Worm (Caenorhabditis elegans) whole organism, midembryonic: ENCODE measurements around the gene ZK105.3.

Experiments used
- cog-1 ChIP-seq: sonication (generic microtip); optimal IDR thresholded peaks from 2 replicates; lab custom pipeline; 2016; ENCODE audit warnings: missing genetic modification characterization, missing compliant biosample characterization
- flt-1 ChIP-seq: fragments of 200-800 bp; sonication (Bioruptor generic); IDR thresholded peaks from 2 replicates; pipeline ENCODE4 v1.3.6; 2022; ENCODE audit warnings: missing genetic modification characterization, missing compliant biosample characterization
- ref-1 ChIP-seq: fragments of 200-800 bp; sonication (Bioruptor generic); conservative IDR thresholded peaks from 2 replicates; pipeline ENCODE4 v1.3.6; 2022; ENCODE audit warnings: missing genetic modification reagents, missing genetic modification characterization, missing compliant biosample characterization
- ztf-23 ChIP-seq: fragments of 200-800 bp; sonication (Bioruptor generic); IDR thresholded peaks from 2 replicates; pipeline ENCODE4 v1.3.6; 2022; ENCODE audit warnings: missing genetic modification reagents, missing genetic modification characterization, missing compliant biosample characterization
- ztf-29 ChIP-seq: fragments of 200-800 bp; sonication (Bioruptor generic); IDR thresholded peaks from 2 replicates; pipeline ENCODE4 v1.3.6; 2022; ENCODE audit warnings: missing genetic modification reagents, missing genetic modification characterization, missing compliant biosample characterization

- 0 out of 2 replicates have a peak, but pooled peaks have one; percentile 14 for TF ChIP-seq flt-1 (GFP tag; lab: Robert Waterston, UW)
- TF ChIP-seq ztf-23 (GFP tag; lab: Robert Waterston, UW) = no peak
- peak; percentile 51 for TF ChIP-seq cog-1 (tag; lab: Kevin White, UChicago)
- TF ChIP-seq ztf-29 = peak; percentile 28; the same call in 1 of the 2 replicates
- no peak for TF ChIP-seq ref-1 (GFP tag; lab: Robert Waterston, UW)
Measured at ce11 chrV:7745903-7746302, 49.0 kb downstream of the ZK105.3 start.
